Worm (Caenorhabditis elegans) whole organism, L2 larva: ENCODE measurements around the gene pst-1.

Experiments used
- C34F6.9 ChIP-seq: fragments of 150-350 bp; optimal IDR thresholded peaks from 2 replicates; lab custom pipeline; 2014; ENCODE audit warnings: missing biosample characterization, missing genetic modification characterization
- F13H6.1 ChIP-seq: sonication (generic microtip); optimal IDR thresholded peaks from 2 replicates; lab custom pipeline; 2016; ENCODE audit warnings: missing genetic modification characterization, missing compliant biosample characterization
- R02D3.7 ChIP-seq: fragments of 150-350 bp; optimal IDR thresholded peaks from 2 replicates; lab custom pipeline; 2014; ENCODE audit warnings: missing biosample characterization, missing genetic modification characterization
- Y55F3AM.14 ChIP-seq: fragments of 200-800 bp; sonication (Bioruptor generic); optimal IDR thresholded peaks from 2 replicates; lab custom pipeline; 2018; ENCODE audit warnings: mild to moderate bottlenecking, missing genetic modification characterization, missing compliant biosample characterization
- ZK546.5 ChIP-seq: sonication (generic microtip); optimal IDR thresholded peaks from 2 replicates; lab custom pipeline; 2017; ENCODE audit warnings: missing biosample characterization, missing genetic modification characterization
- alr-1 ChIP-seq: fragments of 150-350 bp; optimal IDR thresholded peaks from 2 replicates; lab custom pipeline; 2014; ENCODE audit warnings: missing biosample characterization, missing genetic modification characterization
- aly-2 ChIP-seq: fragments of 150-350 bp; optimal IDR thresholded peaks from 2 replicates; lab custom pipeline; 2014; ENCODE audit warnings: missing biosample characterization, missing genetic modification characterization
- ama-1 ChIP-seq: fragments of 150-350 bp; optimal IDR thresholded peaks from 2 replicates; lab custom pipeline; 2018; ENCODE audit warnings: inconsistent platforms
- blmp-1 ChIP-seq: sonication (generic microtip); optimal IDR thresholded peaks from 2 replicates; lab custom pipeline; 2017; ENCODE audit warnings: missing genetic modification characterization, mild to moderate bottlenecking, missing compliant biosample characterization, antibody characterized with exemption, moderate library complexity; ENCODE audit not compliant: insufficient read depth
- ceh-16 ChIP-seq: fragments of 150-350 bp; optimal IDR thresholded peaks from 2 replicates; lab custom pipeline; 2014; ENCODE audit warnings: missing biosample characterization, missing genetic modification characterization
- ceh-82 ChIP-seq: fragments of 150-350 bp; optimal IDR thresholded peaks from 2 replicates; lab custom pipeline; 2014; ENCODE audit warnings: missing biosample characterization, missing genetic modification characterization
- crh-2 ChIP-seq: sonication (generic microtip); optimal IDR thresholded peaks from 2 replicates; lab custom pipeline; 2017; ENCODE audit warnings: missing biosample characterization, missing genetic modification characterization
- dmd-4 ChIP-seq: sonication (generic microtip); optimal IDR thresholded peaks from 2 replicates; lab custom pipeline; 2017; ENCODE audit warnings: missing biosample characterization, missing genetic modification characterization
- egl-27 ChIP-seq: sonication (generic microtip); optimal IDR thresholded peaks from 3 replicates; lab custom pipeline; 2017; ENCODE audit warnings: missing biosample characterization, missing genetic modification reagents, missing genetic modification characterization
- elt-1 ChIP-seq: fragments of 150-350 bp; optimal IDR thresholded peaks from 2 replicates; lab custom pipeline; 2014; ENCODE audit warnings: missing biosample characterization, missing genetic modification characterization
- elt-3 ChIP-seq: sonication (generic microtip); optimal IDR thresholded peaks from 2 replicates; lab custom pipeline; 2017; ENCODE audit warnings: missing biosample characterization, missing genetic modification characterization
- fos-1 ChIP-seq: fragments of 150-350 bp; optimal IDR thresholded peaks from 2 replicates; lab custom pipeline; 2014; ENCODE audit warnings: missing biosample characterization, missing genetic modification characterization
- gmeb-1 ChIP-seq: fragments of 150-350 bp; optimal IDR thresholded peaks from 2 replicates; lab custom pipeline; 2014; ENCODE audit warnings: missing biosample characterization, missing genetic modification characterization
- lin-11 ChIP-seq: fragments of 150-350 bp; sonication (generic microtip); optimal IDR thresholded peaks from 2 replicates; lab custom pipeline; 2014; ENCODE audit warnings: missing biosample characterization, missing genetic modification characterization, inconsistent platforms, mixed read lengths
- lin-13 ChIP-seq: fragments of 150-350 bp; optimal IDR thresholded peaks from 2 replicates; lab custom pipeline; 2014; ENCODE audit warnings: missing biosample characterization, missing genetic modification reagents, missing genetic modification characterization
- lin-39 ChIP-seq: fragments of 150-350 bp; optimal IDR thresholded peaks from 2 replicates; lab custom pipeline; 2014; ENCODE audit warnings: missing biosample characterization, missing genetic modification reagents, missing genetic modification characterization
- lsy-2 ChIP-seq, 2 experiments: fragments of 150-350 bp in 1 of 2; sonication (generic microtip) in 1 of 2; optimal IDR thresholded peaks; 2 replicates each; lab custom pipeline; 2014 to 2017; ENCODE audit warnings: missing biosample characterization in 2 of 2, missing genetic modification characterization in 2 of 2
- mab-5 ChIP-seq: fragments of 150-350 bp; optimal IDR thresholded peaks from 2 replicates; lab custom pipeline; 2014; ENCODE audit warnings: missing biosample characterization, missing genetic modification characterization
- mbf-1 ChIP-seq: sonication (generic microtip); optimal IDR thresholded peaks from 2 replicates; lab custom pipeline; 2017; ENCODE audit warnings: missing biosample characterization, missing genetic modification characterization
- mdl-1 ChIP-seq, 2 experiments: fragments of 150-350 bp in 1 of 2; sonication (generic microtip) in 1 of 2; optimal IDR thresholded peaks; 2 replicates each; lab custom pipeline; 2017; ENCODE audit warnings: missing biosample characterization in 2 of 2, missing genetic modification characterization in 2 of 2
- nhr-10 ChIP-seq: sonication (generic microtip); optimal IDR thresholded peaks from 2 replicates; lab custom pipeline; 2017; ENCODE audit warnings: missing biosample characterization, missing genetic modification characterization
- nhr-11 ChIP-seq: fragments of 150-350 bp; optimal IDR thresholded peaks from 2 replicates; lab custom pipeline; 2014; ENCODE audit warnings: missing biosample characterization, missing genetic modification characterization
- nhr-12 ChIP-seq: fragments of 150-350 bp; optimal IDR thresholded peaks from 2 replicates; lab custom pipeline; 2014; ENCODE audit warnings: missing biosample characterization, missing genetic modification characterization
- nhr-129 ChIP-seq: fragments of 150-350 bp; optimal IDR thresholded peaks from 2 replicates; lab custom pipeline; 2014; ENCODE audit warnings: missing biosample characterization, missing genetic modification characterization
- nhr-21 ChIP-seq: fragments of 150-350 bp; optimal IDR thresholded peaks from 2 replicates; lab custom pipeline; 2014; ENCODE audit warnings: missing biosample characterization, missing genetic modification characterization
- nhr-23 ChIP-seq: fragments of 150-350 bp; optimal IDR thresholded peaks from 2 replicates; lab custom pipeline; 2014; ENCODE audit warnings: missing biosample characterization, missing genetic modification reagents, missing genetic modification characterization
- nhr-237 ChIP-seq: fragments of 150-350 bp; optimal IDR thresholded peaks from 2 replicates; lab custom pipeline; 2014; ENCODE audit warnings: missing biosample characterization, missing genetic modification characterization
- nhr-25 ChIP-seq: fragments of 150-350 bp; sonication (generic microtip); optimal IDR thresholded peaks from 3 replicates; lab custom pipeline; 2014; ENCODE audit warnings: missing biosample characterization, missing genetic modification characterization
- nhr-6 ChIP-seq: fragments of 150-350 bp; optimal IDR thresholded peaks from 2 replicates; lab custom pipeline; 2014; ENCODE audit warnings: missing biosample characterization, missing genetic modification characterization
- nhr-77 ChIP-seq: fragments of 150-350 bp; optimal IDR thresholded peaks from 2 replicates; lab custom pipeline; 2014; ENCODE audit warnings: missing biosample characterization, missing genetic modification characterization
- peb-1 ChIP-seq: fragments of 150-350 bp; optimal IDR thresholded peaks from 2 replicates; lab custom pipeline; 2014; ENCODE audit warnings: missing biosample characterization, missing genetic modification characterization
- sem-4 ChIP-seq: fragments of 150-350 bp; optimal IDR thresholded peaks from 2 replicates; lab custom pipeline; 2014; ENCODE audit warnings: missing biosample characterization, missing genetic modification reagents, missing genetic modification characterization
- skn-1 ChIP-seq: sonication (generic microtip); optimal IDR thresholded peaks from 2 replicates; lab custom pipeline; 2017; ENCODE audit warnings: missing biosample characterization, missing genetic modification characterization
- sma-3 ChIP-seq: sonication (generic microtip); optimal IDR thresholded peaks from 2 replicates; lab custom pipeline; 2016; ENCODE audit warnings: missing genetic modification reagents, missing genetic modification characterization, missing compliant biosample characterization
- sma-9 ChIP-seq, 2 experiments: fragments of 150-350 bp in 1 of 2; sonication (generic microtip) in 1 of 2; optimal IDR thresholded peaks; 2 replicates each; lab custom pipeline; 2014 to 2016; ENCODE audit warnings: missing genetic modification characterization in 2 of 2, mild to moderate bottlenecking in 1 of 2, missing biosample characterization in 1 of 2, missing compliant biosample characterization in 1 of 2, missing genetic modification reagents in 1 of 2, moderate library complexity in 1 of 2
- snpc-4 ChIP-seq: fragments of 150-350 bp; optimal IDR thresholded peaks from 2 replicates; lab custom pipeline; 2014; ENCODE audit warnings: missing biosample characterization, missing genetic modification characterization
- unc-39 ChIP-seq: fragments of 150-350 bp; optimal IDR thresholded peaks from 2 replicates; lab custom pipeline; 2014; ENCODE audit warnings: missing biosample characterization, missing genetic modification characterization
- unc-55 ChIP-seq: fragments of 150-350 bp; sonication (generic microtip); optimal IDR thresholded peaks from 3 replicates; lab custom pipeline; 2014; ENCODE audit warnings: missing biosample characterization, missing genetic modification reagents, missing genetic modification characterization
- unc-62 ChIP-seq: fragments of 150-350 bp; optimal IDR thresholded peaks from 2 replicates; lab custom pipeline; 2014; ENCODE audit warnings: missing biosample characterization, missing genetic modification reagents, missing genetic modification characterization
- zag-1 ChIP-seq: fragments of 150-350 bp; optimal IDR thresholded peaks from 2 replicates; lab custom pipeline; 2014; ENCODE audit warnings: missing biosample characterization, missing genetic modification characterization
- ztf-1 ChIP-seq: fragments of 200-800 bp; sonication (Bioruptor generic); conservative IDR thresholded peaks from 2 replicates; pipeline ENCODE4 v1.3.6; 2022; ENCODE audit warnings: missing genetic modification characterization, missing compliant biosample characterization
- ztf-11 ChIP-seq: sonication (generic microtip); optimal IDR thresholded peaks from 2 replicates; lab custom pipeline; 2017; ENCODE audit warnings: missing biosample characterization, missing genetic modification characterization
- ztf-4 ChIP-seq: fragments of 150-350 bp; optimal IDR thresholded peaks from 2 replicates; lab custom pipeline; 2014; ENCODE audit warnings: missing biosample characterization, missing genetic modification characterization

Gene pst-1

DNA sequence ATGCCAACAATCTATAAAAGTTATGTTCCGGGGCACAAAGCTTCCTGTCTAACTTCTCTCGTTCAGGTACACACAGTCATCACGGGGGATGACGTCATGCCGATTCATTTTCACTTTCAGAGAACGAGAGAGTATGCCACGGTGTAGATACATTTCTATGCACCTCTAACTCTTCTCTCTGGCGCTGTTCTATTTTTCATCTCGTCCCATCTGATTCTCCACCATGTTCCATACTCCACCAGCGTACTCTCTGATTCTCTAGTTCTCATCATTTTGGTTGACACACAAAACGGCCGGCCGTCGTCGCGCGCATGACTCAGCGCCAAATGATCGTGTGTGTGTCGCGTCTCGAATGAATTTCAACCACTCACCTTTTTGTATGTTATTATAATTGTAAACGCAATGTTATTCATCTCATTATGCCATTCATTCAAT is 57.1 kb downstream of the pst-1 start:
- TF ChIP-seq ztf-1 (GFP tag; lab: Robert Waterston, UW) (no peak), snpc-4 (peak; percentile 62), C34F6.9 (peak; percentile 95), blmp-1 (peak; percentile 100), lin-39 (tag; lab: Kevin White, UChicago) (no peak), mdl-1 (tag; optimal IDR thresholded peaks at IDR 0.05; lab: Kevin White, UChicago) (peak; percentile 83 to 87), nhr-6 (tag; lab: Kevin White, UChicago) (peak; percentile 97), F13H6.1 (peak; percentile 97), egl-27 (tag; lab: Kevin White, UChicago) (peak; percentile 95), lsy-2 (tag; optimal IDR thresholded peaks at IDR 0.05; lab: Kevin White, UChicago) (peak; percentile 73 to 91), elt-3 (tag; lab: Kevin White, UChicago) (no peak), Y55F3AM.14 (peak; percentile 92), gmeb-1 (peak; percentile 72), nhr-11 (tag; lab: Kevin White, UChicago) (peak; percentile 9), fos-1 (tag; lab: Kevin White, UChicago) (no peak), lin-11 (tag; lab: Kevin White, UChicago) (peak; percentile 67), mab-5 (tag; lab: Kevin White, UChicago) (no peak), elt-1 (no peak), zag-1 (tag; lab: Kevin White, UChicago) (no peak), ztf-4 (tag; lab: Kevin White, UChicago) (peak; percentile 97), nhr-12 (tag; lab: Kevin White, UChicago) (peak; percentile 10), skn-1 (tag; lab: Kevin White, UChicago) (no peak), peb-1 (tag; lab: Kevin White, UChicago) (peak; percentile 32), ztf-11 (tag; lab: Kevin White, UChicago) (no peak), crh-2 (peak; percentile 98), sma-9 (GFP tag; optimal IDR thresholded peaks at IDR 0.05; lab: Kevin White, UChicago) (peak; percentile 99), sma-9 (tag; optimal IDR thresholded peaks at IDR 0.05; lab: Kevin White, UChicago) (no peak), ZK546.5 (no peak), alr-1 (tag; lab: Kevin White, UChicago) (peak; percentile 55), nhr-23 (tag; lab: Kevin White, UChicago) (no peak), nhr-10 (tag; lab: Kevin White, UChicago) (peak; percentile 61), lin-13 (GFP tag; lab: Kevin White, UChicago) (peak; percentile 67), sma-3 (peak; percentile 97), nhr-237 (tag; lab: Kevin White, UChicago) (no peak), unc-39 (tag; lab: Kevin White, UChicago) (no peak), ama-1 (lab: Kevin White, UChicago) (no peak), sem-4 (tag; lab: Kevin White, UChicago) (peak; percentile 82), R02D3.7 (tag; lab: Kevin White, UChicago) (no peak), unc-55 (GFP tag; lab: Kevin White, UChicago) (peak; percentile 90), ceh-82 (peak; percentile 7), nhr-25 (tag; lab: Kevin White, UChicago) (peak; percentile 95), nhr-129 (tag; lab: Kevin White, UChicago) (peak; percentile 96), unc-62 (GFP tag; lab: Kevin White, UChicago) (peak; percentile 91), aly-2 (tag; lab: Kevin White, UChicago) (no peak), nhr-21 (peak; percentile 96), ceh-16 (tag; lab: Kevin White, UChicago) (peak; percentile 80), nhr-77 (tag; lab: Kevin White, UChicago) (peak; percentile 71), dmd-4 (tag; lab: Kevin White, UChicago) (no peak), mbf-1 (tag; lab: Kevin White, UChicago) (no peak)
